Worm (Caenorhabditis elegans) whole organism, mixed stage, embryonic: ENCODE measurements around the gene T19E7.6.

ENCODE experiments used
- M03D4.4 ChIP-seq: sonication (generic microtip); optimal IDR thresholded peaks from 2 replicates; lab custom pipeline; 2017; ENCODE audit warnings: mild to moderate bottlenecking, missing genetic modification characterization, missing compliant biosample characterization
- bed-3 ChIP-seq: fragments of 200-800 bp; sonication (Bioruptor generic); optimal IDR thresholded peaks from 3 replicates; lab custom pipeline; 2018; ENCODE audit warnings: mild to moderate bottlenecking, missing genetic modification characterization, moderate library complexity, missing compliant biosample characterization
- blmp-1 ChIP-seq: fragments of 150-350 bp; optimal IDR thresholded peaks from 2 replicates; lab custom pipeline; 2014; ENCODE audit warnings: missing biosample characterization, missing genetic modification characterization
- ceh-39 ChIP-seq: fragments of 150-350 bp; optimal IDR thresholded peaks from 2 replicates; lab custom pipeline; 2014; ENCODE audit warnings: missing biosample characterization, missing genetic modification characterization
- ceh-43 ChIP-seq: fragments of 200-800 bp; sonication (Bioruptor generic); optimal IDR thresholded peaks from 2 replicates; lab custom pipeline; 2018; ENCODE audit warnings: mild to moderate bottlenecking, missing genetic modification characterization, moderate library complexity, missing compliant biosample characterization
- ceh-83 ChIP-seq: fragments of 200-800 bp; sonication (Bioruptor generic); optimal IDR thresholded peaks from 2 replicates; lab custom pipeline; 2018; ENCODE audit warnings: mild to moderate bottlenecking, missing genetic modification characterization, missing compliant biosample characterization
- ces-1 ChIP-seq: fragments of 150-350 bp; optimal IDR thresholded peaks from 2 replicates; lab custom pipeline; 2014; ENCODE audit warnings: missing biosample characterization, missing genetic modification reagents, missing genetic modification characterization
- cnd-1 ChIP-seq: fragments of 200-800 bp; sonication (Bioruptor generic); optimal IDR thresholded peaks from 2 replicates; lab custom pipeline; 2018; ENCODE audit warnings: mild to moderate bottlenecking, missing genetic modification characterization, missing compliant biosample characterization
- drap-1 ChIP-seq: fragments of 200-800 bp; sonication (Bioruptor generic); optimal IDR thresholded peaks from 3 replicates; lab custom pipeline; 2018; ENCODE audit warnings: mild to moderate bottlenecking, missing genetic modification characterization, missing compliant biosample characterization
- elt-1 ChIP-seq: sonication (generic microtip); optimal IDR thresholded peaks from 2 replicates; lab custom pipeline; 2017; ENCODE audit warnings: missing genetic modification characterization, mild to moderate bottlenecking, missing compliant biosample characterization, antibody characterized with exemption, moderate library complexity, borderline replicate concordance; ENCODE audit not compliant: insufficient read depth
- elt-3 ChIP-seq: fragments of 150-350 bp; optimal IDR thresholded peaks from 2 replicates; lab custom pipeline; 2014; ENCODE audit warnings: missing biosample characterization, missing genetic modification characterization
- flh-1 ChIP-seq: fragments of 200-800 bp; sonication (Bioruptor generic); optimal IDR thresholded peaks from 2 replicates; lab custom pipeline; 2018; ENCODE audit warnings: mild to moderate bottlenecking, missing genetic modification characterization, moderate library complexity, missing compliant biosample characterization
- ham-2 ChIP-seq: fragments of 200-800 bp; sonication (Bioruptor generic); optimal IDR thresholded peaks from 2 replicates; lab custom pipeline; 2018; ENCODE audit warnings: mild to moderate bottlenecking, missing genetic modification characterization, missing compliant biosample characterization
- hlh-1 ChIP-seq: fragments of 150-350 bp; optimal IDR thresholded peaks from 2 replicates; lab custom pipeline; 2014; ENCODE audit warnings: missing biosample characterization, missing genetic modification reagents, missing genetic modification characterization
- lin-32 ChIP-seq: fragments of 200-800 bp; sonication (Bioruptor generic); optimal IDR thresholded peaks from 2 replicates; lab custom pipeline; 2018; ENCODE audit warnings: mild to moderate bottlenecking, missing genetic modification characterization, missing compliant biosample characterization
- lsy-2 ChIP-seq: fragments of 150-350 bp; optimal IDR thresholded peaks from 2 replicates; lab custom pipeline; 2014; ENCODE audit warnings: missing biosample characterization, missing genetic modification characterization
- mep-1 ChIP-seq: fragments of 150-350 bp; optimal IDR thresholded peaks from 2 replicates; lab custom pipeline; 2017; ENCODE audit warnings: missing biosample characterization, missing genetic modification reagents, missing genetic modification characterization, inconsistent platforms
- mls-2 ChIP-seq: sonication (generic microtip); optimal IDR thresholded peaks from 2 replicates; lab custom pipeline; 2016; ENCODE audit warnings: mild to moderate bottlenecking, missing genetic modification characterization, moderate library complexity, missing compliant biosample characterization
- nhr-12 ChIP-seq: fragments of 150-350 bp; optimal IDR thresholded peaks from 2 replicates; lab custom pipeline; 2014; ENCODE audit warnings: missing biosample characterization, missing genetic modification characterization
- nhr-2 ChIP-seq: fragments of 150-350 bp; optimal IDR thresholded peaks from 2 replicates; lab custom pipeline; 2014; ENCODE audit warnings: missing biosample characterization, missing genetic modification characterization
- nhr-237 ChIP-seq: fragments of 150-350 bp; optimal IDR thresholded peaks from 2 replicates; lab custom pipeline; 2014; ENCODE audit warnings: missing biosample characterization, missing genetic modification characterization
- nhr-28 ChIP-seq: fragments of 150-350 bp; optimal IDR thresholded peaks from 2 replicates; lab custom pipeline; 2014; ENCODE audit warnings: missing biosample characterization, missing genetic modification characterization
- nhr-76 ChIP-seq: sonication (generic microtip); optimal IDR thresholded peaks from 2 replicates; lab custom pipeline; 2017; ENCODE audit warnings: missing biosample characterization, missing genetic modification characterization
- pha-4 ChIP-seq: fragments of 150-350 bp; optimal IDR thresholded peaks from 2 replicates; lab custom pipeline; 2018; ENCODE audit warnings: missing biosample characterization, missing genetic modification reagents, missing genetic modification characterization
- sem-2 ChIP-seq: fragments of 200-800 bp; sonication (Bioruptor generic); optimal IDR thresholded peaks from 2 replicates; lab custom pipeline; 2018; ENCODE audit warnings: mild to moderate bottlenecking, missing genetic modification characterization, missing compliant biosample characterization
- snpc-4 ChIP-seq: fragments of 150-350 bp; optimal IDR thresholded peaks from 2 replicates; lab custom pipeline; 2014; ENCODE audit warnings: missing biosample characterization, missing genetic modification characterization
- sptf-1 ChIP-seq: sonication (generic microtip); optimal IDR thresholded peaks from 2 replicates; lab custom pipeline; 2017; ENCODE audit warnings: mild to moderate bottlenecking, missing genetic modification characterization, moderate library complexity, missing compliant biosample characterization
- tbx-8 ChIP-seq: fragments of 200-800 bp; sonication (Bioruptor generic); optimal IDR thresholded peaks from 2 replicates; lab custom pipeline; 2018; ENCODE audit warnings: mild to moderate bottlenecking, missing genetic modification characterization, moderate library complexity, missing compliant biosample characterization
- unc-120 ChIP-seq: sonication (generic microtip); optimal IDR thresholded peaks from 2 replicates; lab custom pipeline; 2017; ENCODE audit warnings: missing genetic modification characterization, missing compliant biosample characterization; ENCODE audit not compliant: poor library complexity, severe bottlenecking
- unc-39 ChIP-seq: fragments of 150-350 bp; optimal IDR thresholded peaks from 2 replicates; lab custom pipeline; 2014; ENCODE audit warnings: missing biosample characterization, missing genetic modification characterization
- unc-62 ChIP-seq: fragments of 150-350 bp; optimal IDR thresholded peaks from 2 replicates; lab custom pipeline; 2014; ENCODE audit warnings: missing biosample characterization, missing genetic modification reagents, missing genetic modification characterization
- zip-8 ChIP-seq: fragments of 150-350 bp; optimal IDR thresholded peaks from 2 replicates; lab custom pipeline; 2014; ENCODE audit warnings: missing biosample characterization, missing genetic modification characterization
- ztf-11 ChIP-seq: fragments of 150-350 bp; optimal IDR thresholded peaks from 2 replicates; lab custom pipeline; 2014; ENCODE audit warnings: missing biosample characterization, missing genetic modification characterization

Gene T19E7.6

ce11 chrIV:5678044-5678443, 8.7 kb upstream of the T19E7.6 start, which contains the start of gene C55C3.4:
TSS of gene C55C3.4 (minus strand) at chrIV:5678144.
- no peak for TF ChIP-seq mls-2 (tag; lab: Kevin White, UChicago)
- no peak for TF ChIP-seq pha-4 (tag; lab: Kevin White, UChicago)
- no peak for TF ChIP-seq unc-120 (tag; lab: Kevin White, UChicago)
- no peak for TF ChIP-seq drap-1

DNA sequence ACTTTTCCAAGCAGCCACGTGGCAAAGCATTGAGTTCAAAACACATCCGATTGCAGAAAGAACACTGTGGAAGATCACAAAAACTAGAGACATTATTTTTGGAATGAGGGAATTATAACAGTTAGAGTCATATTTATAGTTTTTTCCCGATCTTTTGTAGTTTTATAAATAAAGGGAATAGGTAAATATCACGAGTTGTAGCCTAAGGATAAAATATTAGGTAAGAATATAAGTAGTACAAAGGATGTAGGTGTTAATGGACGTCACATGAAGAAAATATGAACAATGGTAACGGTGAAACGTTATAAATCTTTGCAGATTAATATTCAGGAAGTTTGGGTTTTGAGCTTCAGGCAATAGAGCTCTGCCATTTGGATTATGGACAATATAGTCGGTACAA, 5.1 kb upstream of the T19E7.6 start, which contains the start of gene srd-5:
Gene srd-5, minus strand, starts transcription at position 101 of the 400 bp plus-strand sequence.
- no peak for TF ChIP-seq snpc-4
- no peak for TF ChIP-seq nhr-12
- TF ChIP-seq hlh-1 = no peak
- TF ChIP-seq unc-62 (GFP tag; lab: Kevin White, UChicago) = no peak
- TF ChIP-seq lin-32 = no peak
- TF ChIP-seq elt-3 (tag; lab: Kevin White, UChicago) = no peak
- no peak for TF ChIP-seq elt-1
- no peak for TF ChIP-seq mls-2 (tag; lab: Kevin White, UChicago)
- no peak for TF ChIP-seq unc-39 (tag; lab: Kevin White, UChicago)
- no peak for TF ChIP-seq zip-8 (tag; lab: Kevin White, UChicago)
- no peak for TF ChIP-seq bed-3
- no peak for TF ChIP-seq tbx-8 (GFP tag; lab: Kevin White, UChicago)
- TF ChIP-seq nhr-2 (tag; lab: Kevin White, UChicago) = no peak
- no peak for TF ChIP-seq ztf-11 (tag; lab: Kevin White, UChicago)

DNA sequence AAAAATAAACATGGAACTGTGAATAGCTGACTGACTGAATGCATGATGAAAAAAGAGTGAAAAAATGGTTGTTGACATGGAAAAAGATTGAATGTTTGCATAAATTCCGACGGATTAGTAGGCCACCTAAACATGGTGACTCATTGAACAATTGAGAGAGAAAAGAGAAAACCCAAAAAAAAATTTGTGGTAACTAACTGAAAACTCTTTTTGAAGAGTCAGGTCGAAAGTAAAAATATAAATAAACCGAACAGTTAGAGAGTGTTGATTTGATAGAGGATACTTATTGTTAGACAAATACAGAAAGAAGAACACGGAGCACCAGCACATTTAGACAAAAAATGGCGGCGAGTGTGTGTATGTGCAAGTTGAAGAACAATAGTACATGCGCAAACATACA, 2.0 kb upstream of the T19E7.6 start:
- TF ChIP-seq ceh-83 (GFP tag; lab: Kevin White, UChicago) (no peak), unc-62 (GFP tag; lab: Kevin White, UChicago) (no peak), flh-1 (GFP tag; lab: Kevin White, UChicago) (no peak), mls-2 (tag; lab: Kevin White, UChicago) (no peak), ztf-11 (tag; lab: Kevin White, UChicago) (no peak)

ce11 chrIV:5667191-5667590, 2.1 kb downstream of the T19E7.6 start:
- TF ChIP-seq elt-3 (tag; lab: Kevin White, UChicago) (no peak), pha-4 (tag; lab: Kevin White, UChicago) (peak; percentile 14)
- TF ChIP-seq, all 35 proteins: peak for 1

- no peak for TF ChIP-seq blmp-1 (tag; lab: Kevin White, UChicago)
- no peak for TF ChIP-seq ceh-43 (GFP tag; lab: Kevin White, UChicago)
- TF ChIP-seq bed-3 = no peak
- TF ChIP-seq hlh-1 = no peak
- TF ChIP-seq M03D4.4 (tag; lab: Kevin White, UChicago) = no peak
- TF ChIP-seq nhr-2 (tag; lab: Kevin White, UChicago) = no peak
- TF ChIP-seq elt-3 (tag; lab: Kevin White, UChicago) = no peak
- no peak for TF ChIP-seq flh-1 (GFP tag; lab: Kevin White, UChicago)
- TF ChIP-seq nhr-12 = no peak
- TF ChIP-seq zip-8 (tag; lab: Kevin White, UChicago) = no peak
- TF ChIP-seq cnd-1 = no peak
- no peak for TF ChIP-seq lin-32
- TF ChIP-seq lsy-2 (tag; lab: Kevin White, UChicago) = no peak
- no peak for TF ChIP-seq unc-62 (GFP tag; lab: Kevin White, UChicago)
- TF ChIP-seq unc-39 (tag; lab: Kevin White, UChicago) = no peak
- no peak for TF ChIP-seq ceh-83 (GFP tag; lab: Kevin White, UChicago)
- no peak for TF ChIP-seq sem-2 (GFP tag; lab: Kevin White, UChicago)
- no peak for TF ChIP-seq ceh-39
Measured at ce11 chrIV:5666115-5667028, 2.9 kb downstream of the T19E7.6 start.

ce11 chrIV:5665353-5665918, 3.9 kb downstream of the T19E7.6 start:
- TF ChIP-seq hlh-1 (peak; percentile 49), nhr-2 (tag; lab: Kevin White, UChicago) (no peak), zip-8 (tag; lab: Kevin White, UChicago) (no peak), unc-62 (GFP tag; lab: Kevin White, UChicago) (peak; percentile 51), nhr-28 (tag; lab: Kevin White, UChicago) (no peak), ceh-83 (GFP tag; lab: Kevin White, UChicago) (no peak), unc-120 (tag; lab: Kevin White, UChicago) (peak; percentile 28), mep-1 (tag; lab: Kevin White, UChicago) (peak; percentile 3), elt-3 (tag; lab: Kevin White, UChicago) (no peak), flh-1 (GFP tag; lab: Kevin White, UChicago) (no peak), M03D4.4 (tag; lab: Kevin White, UChicago) (no peak), ztf-11 (tag; lab: Kevin White, UChicago) (no peak), blmp-1 (tag; lab: Kevin White, UChicago) (no peak), nhr-237 (tag; lab: Kevin White, UChicago) (peak; percentile 4), lin-32 (no peak), elt-1 (no peak), ham-2 (GFP tag; lab: Kevin White, UChicago) (no peak), pha-4 (tag; lab: Kevin White, UChicago) (no peak), lsy-2 (tag; lab: Kevin White, UChicago) (peak; percentile 11), snpc-4 (no peak), nhr-12 (no peak), ceh-39 (no peak), bed-3 (no peak), sptf-1 (tag; lab: Kevin White, UChicago) (no peak), ces-1 (GFP tag; lab: Kevin White, UChicago) (peak; percentile 30), nhr-76 (tag; lab: Kevin White, UChicago) (no peak)
